Fruit fly (Drosophila melanogaster): Measurements from ENCODE around the gene CtIP.
A peak's percentile ranks its signal among the peaks of the same experiment; 100 is the strongest.

Gene CtIP

DNA sequence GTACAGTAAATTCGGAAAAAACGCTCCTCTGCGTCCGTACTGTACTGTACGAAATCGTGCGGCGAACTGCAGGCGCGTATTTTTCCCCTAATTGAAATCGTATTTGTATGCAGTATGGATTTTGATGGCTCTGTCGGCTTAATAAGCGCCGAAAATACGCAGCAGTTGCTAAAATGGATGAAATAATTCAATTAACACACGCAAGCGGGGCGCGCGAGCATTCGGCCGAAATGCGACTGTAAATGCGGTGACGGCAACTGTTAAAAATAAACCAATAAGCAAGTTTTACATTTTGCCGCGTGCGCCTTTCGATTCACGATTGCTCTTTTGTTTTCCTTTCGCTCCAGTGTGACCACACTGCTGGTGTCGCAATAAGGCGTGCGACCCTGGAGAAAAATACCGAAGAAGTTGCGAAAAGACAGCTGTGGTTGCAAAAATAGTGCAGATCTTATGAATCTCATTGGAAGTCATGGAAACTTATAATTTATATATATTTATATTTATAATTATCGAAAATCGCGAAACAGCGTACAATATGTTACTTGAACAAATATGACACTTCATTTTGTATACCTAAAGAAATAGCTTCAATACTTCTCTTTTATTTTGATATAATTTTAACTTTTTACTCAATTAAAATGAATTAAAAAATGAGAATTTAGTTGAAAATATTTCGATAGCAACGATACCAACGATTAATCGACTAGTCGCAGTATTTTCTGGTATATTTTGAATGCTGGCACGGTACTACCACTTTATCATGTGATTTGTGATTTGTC is 37.2 kb downstream of the CtIP start, which contains the start of the genes CG32428 and CG5969 (continued):
- TF ChIP-seq Spps (tag; optimal IDR thresholded peaks at IDR 0.05) (no peak), sqz (GFP tag; optimal IDR thresholded peaks at IDR 0.05) (peak; percentile 15), CG7372 (GFP tag; IDR thresholded peaks at IDR 0.05) (peak; percentile 45; the same call in 1 of the 2 replicates), sens (GFP tag) (peak; percentile 22), kni (GFP tag; optimal IDR thresholded peaks at IDR 0.05) (no peak), sna (GFP tag; IDR thresholded peaks at IDR 0.05; ENCODE audit: partially characterized antibody) (no peak), CG13424 (tag; optimal IDR thresholded peaks at IDR 0.05) (peak; percentile 70), CG9609 (GFP tag; optimal IDR thresholded peaks at IDR 0.05) (no peak), otp (GFP tag; IDR thresholded peaks at IDR 0.05) (no peak), Meics (GFP tag; optimal IDR thresholded peaks at IDR 0.05) (peak; percentile 79), HHEX (GFP tag; optimal IDR thresholded peaks at IDR 0.05) (peak; percentile 58), Bgb (GFP tag; IDR thresholded peaks at IDR 0.05; ENCODE audit: partially characterized antibody) (no peak), gsb-n (tag; optimal IDR thresholded peaks at IDR 0.05) (peak; percentile 42), sd (tag; optimal IDR thresholded peaks at IDR 0.05) (peak; percentile 69), CG3726 (GFP tag; IDR thresholded peaks at IDR 0.05) (no peak), CG6791 (GFP tag; IDR thresholded peaks at IDR 0.05; ENCODE audit: partially characterized antibody) (no peak), br (optimal IDR thresholded peaks at IDR 0.05) (no peak), hkb (optimal IDR thresholded peaks at IDR 0.05) (no peak), hkb (GFP tag; IDR thresholded peaks at IDR 0.05) (peak; percentile 71), CG15073 (GFP tag; optimal IDR thresholded peaks at IDR 0.05) (no peak), ERR (GFP tag; optimal IDR thresholded peaks at IDR 0.05) (no peak), dysf (GFP tag; IDR thresholded peaks at IDR 0.05) (peak; percentile 67), Chrac-16 (GFP tag; optimal IDR thresholded peaks at IDR 0.05) (peak; percentile 27), wek (GFP tag; optimal IDR thresholded peaks at IDR 0.05) (peak; percentile 51), tx (GFP tag; optimal IDR thresholded peaks at IDR 0.05) (no peak), stc (GFP tag; IDR thresholded peaks at IDR 0.05) (no peak), HLH54F (GFP tag; optimal IDR thresholded peaks at IDR 0.05) (no peak), mld (GFP tag; IDR thresholded peaks at IDR 0.05; ENCODE audit: partially characterized antibody) (no peak), lbe (GFP tag; optimal IDR thresholded peaks at IDR 0.05) (peak; percentile 54), CG15696 (tag; optimal IDR thresholded peaks at IDR 0.05) (no peak), emc (GFP tag; optimal IDR thresholded peaks at IDR 0.05) (no peak), chn (GFP tag; optimal IDR thresholded peaks at IDR 0.05) (peak; percentile 4), CG6272 (GFP tag; IDR thresholded peaks at IDR 0.05) (0 out of 2 replicates have a peak, but pooled peaks have one; percentile 24), ATbp (GFP tag; optimal IDR thresholded peaks at IDR 0.05) (no peak), CG34376 (GFP tag; optimal IDR thresholded peaks at IDR 0.05) (peak; percentile 26), scrt (GFP tag; optimal IDR thresholded peaks at IDR 0.05) (peak; percentile 9), Mrtf (GFP tag; IDR thresholded peaks at IDR 0.05) (no peak; the same call in 2 of the 3 replicates), CG3995 (GFP tag; optimal IDR thresholded peaks at IDR 0.05) (peak; percentile 95), CG14014 (GFP tag; IDR thresholded peaks at IDR 0.05) (peak; percentile 71), MTF-1 (GFP tag; optimal IDR thresholded peaks at IDR 0.05; ENCODE audit: borderline replicate concordance) (no peak), eve (GFP tag; optimal IDR thresholded peaks at IDR 0.05) (no peak), Asciz (GFP tag; optimal IDR thresholded peaks at IDR 0.05) (no peak), tio (GFP tag; optimal IDR thresholded peaks at IDR 0.05) (no peak), Opbp (GFP tag; IDR thresholded peaks at IDR 0.05; ENCODE audit: partially characterized antibody) (0 out of 3 replicates have a peak, but pooled peaks have one; percentile 5), CG18599 (GFP tag; optimal IDR thresholded peaks at IDR 0.05) (peak; percentile 77), CkIIα-i1 (GFP tag; IDR thresholded peaks at IDR 0.05) (no peak), D19A (tag; optimal IDR thresholded peaks at IDR 0.05) (peak; percentile 59), CG6813 (GFP tag; optimal IDR thresholded peaks at IDR 0.05) (peak; percentile 20), lov (optimal IDR thresholded peaks at IDR 0.05) (no peak), lov (GFP tag; IDR thresholded peaks at IDR 0.05) (no peak)
